Fruit fly (Drosophila melanogaster): ENCODE measurements around the gene Acp29AB.

The Acp29AB gene

dm6 chr2L:8394180-8394579 is 1.2 kb upstream of the Acp29AB start, which contains the start of gene lectin-29Ca:
Gene lectin-29Ca, minus strand, starts transcription at chr2L:8394280.
- TF ChIP-seq CTCF (optimal IDR thresholded peaks at IDR 0.05): no peak
- no peak for TF ChIP-seq CG8478 (optimal IDR thresholded peaks at IDR 0.05)

dm6 chr2L:8392298-8392697 is 724 bp downstream of the Acp29AB start, which contains the start of gene CG42820:
Gene CG42820, minus strand, starts transcription at chr2L:8392398.
- TF ChIP-seq CTCF (optimal IDR thresholded peaks at IDR 0.05) (no peak), CG8478 (optimal IDR thresholded peaks at IDR 0.05) (no peak)

dm6 chr2L:8389231-8389630 is 3.8 kb downstream of the Acp29AB start, which contains the start of gene CG42819:
Gene CG42819, minus strand, starts transcription at chr2L:8389331.
- TF ChIP-seq CG8478 (optimal IDR thresholded peaks at IDR 0.05) (no peak), CTCF (optimal IDR thresholded peaks at IDR 0.05) (no peak)

- TF ChIP-seq CG8478 (optimal IDR thresholded peaks at IDR 0.05): no peak
- no peak for TF ChIP-seq CTCF (optimal IDR thresholded peaks at IDR 0.05)
Observed at dm6 chr2L:8385849-8386248, 7.2 kb downstream of the Acp29AB start.

- no peak for TF ChIP-seq CG8478 (optimal IDR thresholded peaks at IDR 0.05)
- TF ChIP-seq CTCF (optimal IDR thresholded peaks at IDR 0.05): no peak
Observed at dm6 chr2L:8384985-8385519, 8.0 kb downstream of the Acp29AB start.

dm6 chr2L:8384108-8384601 is 8.9 kb downstream of the Acp29AB start, which contains the start of the genes Dad1 and CG13384:
Gene Dad1, minus strand, starts transcription at chr2L:8384137.
Gene CG13384, plus strand, starts transcription at chr2L:8384455.
- TF ChIP-seq CTCF (optimal IDR thresholded peaks at IDR 0.05): no peak
- TF ChIP-seq CG8478 (optimal IDR thresholded peaks at IDR 0.05): no peak

dm6 chr2L:8382646-8383045 is 10.4 kb downstream of the Acp29AB start, which contains the start of the genes CG13392 and Rcd4:
Gene CG13392, minus strand, starts transcription at chr2L:8382807.
Gene Rcd4, plus strand, starts transcription at chr2L:8382861.
- TF ChIP-seq CTCF (optimal IDR thresholded peaks at IDR 0.05) (no peak), CG8478 (optimal IDR thresholded peaks at IDR 0.05) (no peak)

- TF ChIP-seq CG8478 (optimal IDR thresholded peaks at IDR 0.05) (no peak), CTCF (optimal IDR thresholded peaks at IDR 0.05) (no peak)
Observed at dm6 chr2L:8381508-8382036, 11.4 kb downstream of the Acp29AB start, which contains the start of gene AlaRS. Gene AlaRS, minus strand, starts transcription at chr2L:8381764.

dm6 chr2L:8376717-8377116 is 16.3 kb downstream of the Acp29AB start, which contains the start of the genes CG13390 and CG17294:
Gene CG13390, minus strand, starts transcription at chr2L:8376797.
Gene CG17294, plus strand, starts transcription at chr2L:8377035.
- TF ChIP-seq CTCF (optimal IDR thresholded peaks at IDR 0.05): no peak
- no peak for TF ChIP-seq CG8478 (optimal IDR thresholded peaks at IDR 0.05)

- no peak for TF ChIP-seq CG8478 (optimal IDR thresholded peaks at IDR 0.05)
- TF ChIP-seq CTCF (optimal IDR thresholded peaks at IDR 0.05): no peak
Observed at dm6 chr2L:8374235-8374634, 18.8 kb downstream of the Acp29AB start, which contains the start of gene Wdr82. Gene Wdr82, plus strand, starts transcription at chr2L:8374461.

- no peak for TF ChIP-seq CG8478 (optimal IDR thresholded peaks at IDR 0.05)
- no peak for TF ChIP-seq CTCF (optimal IDR thresholded peaks at IDR 0.05)
Observed at dm6 chr2L:8372248-8372647, 20.8 kb downstream of the Acp29AB start.

dm6 chr2L:8371354-8371937 is 21.6 kb downstream of the Acp29AB start:
- no peak for TF ChIP-seq CTCF (optimal IDR thresholded peaks at IDR 0.05)
- no peak for TF ChIP-seq CG8478 (optimal IDR thresholded peaks at IDR 0.05)

dm6 chr2L:8370364-8371326 is 22.4 kb downstream of the Acp29AB start, which contains the start of gene CG17292:
Gene CG17292, plus strand, starts transcription at chr2L:8370454.
- TF ChIP-seq CTCF (optimal IDR thresholded peaks at IDR 0.05): no peak
- TF ChIP-seq CG8478 (optimal IDR thresholded peaks at IDR 0.05): no peak
